Fruit fly (Drosophila melanogaster) whole organism, embryonic: Measurements from ENCODE around the gene CG11593.
A peak's percentile ranks its signal among the peaks of the same experiment; 100 is the strongest.

Source experiments
- Abd-B ChIP-seq: fragments of 200-800 bp; sonication (Bioruptor generic); optimal IDR thresholded peaks from 2 replicates; lab custom pipeline; 2018; ENCODE audit warnings: missing biosample characterization, mild to moderate bottlenecking, missing genetic modification characterization, moderate library complexity
- Awh ChIP-seq: fragments of 200-800 bp; sonication (Bioruptor generic); IDR thresholded peaks from 2 replicates; pipeline ENCODE4, ENCODE4 v1.3.6; 2022; ENCODE audit warnings: missing biosample characterization, missing genetic modification characterization
- B-H2 ChIP-seq: fragments of 200-800 bp; sonication (Bioruptor generic); optimal IDR thresholded peaks from 2 replicates; lab custom pipeline; 2018; ENCODE audit warnings: missing biosample characterization, mild to moderate bottlenecking, missing genetic modification characterization
- CG10979 ChIP-seq: fragments of 200-800 bp; sonication (Bioruptor generic); optimal IDR thresholded peaks from 2 replicates; lab custom pipeline; 2018; ENCODE audit warnings: missing biosample characterization, mild to moderate bottlenecking, missing genetic modification characterization, moderate library complexity
- CG11085 ChIP-seq: fragments of 200-800 bp; sonication (Bioruptor generic); IDR thresholded peaks from 2 replicates; pipeline ENCODE4 v1.3.6; 2022; ENCODE audit warnings: missing biosample characterization, missing genetic modification characterization
- CG13424 ChIP-seq: fragments of 200-800 bp; sonication (Bioruptor generic); optimal IDR thresholded peaks from 2 replicates; lab custom pipeline; 2019; ENCODE audit warnings: missing biosample characterization, mild to moderate bottlenecking, missing genetic modification characterization, moderate library complexity
- CG2202 ChIP-seq: fragments of 200-800 bp; sonication (Bioruptor generic); optimal IDR thresholded peaks from 2 replicates; lab custom pipeline; 2018; ENCODE audit warnings: missing biosample characterization, mild to moderate bottlenecking, missing genetic modification characterization
- CG3163 ChIP-seq: fragments of 200-800 bp; sonication (Bioruptor generic); optimal IDR thresholded peaks from 3 replicates; lab custom pipeline; 2016; ENCODE audit warnings: missing biosample characterization, missing genetic modification characterization
- CG32767 ChIP-seq: fragments of 200-800 bp; sonication (Bioruptor generic); IDR thresholded peaks from 2 replicates; pipeline ENCODE4 v1.3.6; 2022; ENCODE audit warnings: missing biosample characterization, missing genetic modification characterization
- CG34224 ChIP-seq: fragments of 200-800 bp; sonication (Bioruptor generic); IDR thresholded peaks from 3 replicates; pipeline ENCODE4 v1.3.6; 2022; ENCODE audit warnings: missing biosample characterization, missing genetic modification characterization; ENCODE audit not compliant: partially characterized antibody
- CG4730 ChIP-seq: fragments of 200-800 bp; sonication (Bioruptor generic); IDR thresholded peaks from 2 replicates; pipeline ENCODE4 v1.3.6; 2022; ENCODE audit warnings: missing biosample characterization, missing genetic modification characterization
- CG6254 ChIP-seq: fragments of 200-800 bp; sonication (Bioruptor generic); optimal IDR thresholded peaks from 3 replicates; lab custom pipeline; 2017; ENCODE audit warnings: mild to moderate bottlenecking, missing biosample characterization, missing genetic modification reagents, missing genetic modification characterization
- CG8924 ChIP-seq: fragments of 200-800 bp; optimal IDR thresholded peaks from 3 replicates; lab custom pipeline; 2019; ENCODE audit warnings: missing biosample characterization, mild to moderate bottlenecking, missing genetic modification characterization, moderate library complexity
- H2.0 ChIP-seq: fragments of 200-800 bp; sonication (Bioruptor generic); IDR thresholded peaks from 2 replicates; pipeline ENCODE4 v1.3.6; 2022; ENCODE audit warnings: missing biosample characterization, missing genetic modification characterization
- Hr78 ChIP-seq, 2 experiments: fragments of 200-800 bp in 1 of 2; fragments of >200 bp in 1 of 2; sonication (Bioruptor generic) in 1 of 2; optimal IDR thresholded peaks; 2 replicates each; lab custom pipeline; 2017 to 2019; ENCODE audit warnings: missing biosample characterization in 2 of 2, missing genetic modification characterization in 2 of 2, mild to moderate bottlenecking in 1 of 2, moderate library complexity in 1 of 2
- Nf-YC ChIP-seq: fragments of 200-800 bp; optimal IDR thresholded peaks from 3 replicates; lab custom pipeline; 2019; ENCODE audit warnings: missing biosample characterization, mild to moderate bottlenecking, missing genetic modification characterization, moderate library complexity
- Ptx1 ChIP-seq: fragments of 200-800 bp; sonication (Bioruptor generic); IDR thresholded peaks from 2 replicates; pipeline ENCODE4 v1.3.6; 2022; ENCODE audit warnings: missing biosample characterization, missing genetic modification characterization
- Xrp1 ChIP-seq: fragments of 200-800 bp; sonication (Bioruptor generic); IDR thresholded peaks from 2 replicates; pipeline ENCODE4 v1.3.6; 2022; ENCODE audit warnings: missing biosample characterization, missing genetic modification characterization
- YL-1 ChIP-seq: fragments of 200-800 bp; sonication (Bioruptor generic); optimal IDR thresholded peaks from 3 replicates; lab custom pipeline; 2017; ENCODE audit warnings: missing biosample characterization, mild to moderate bottlenecking, missing genetic modification characterization
- ase ChIP-seq: fragments of 200-800 bp; sonication (Bioruptor generic); IDR thresholded peaks from 3 replicates; pipeline ENCODE4 v1.3.6; 2022; ENCODE audit warnings: missing biosample characterization, missing genetic modification characterization
- br ChIP-seq: fragments of >200 bp; optimal IDR thresholded peaks from 2 replicates; lab custom pipeline; 2017
- bsh ChIP-seq, 2 experiments: fragments of 200-800 bp; sonication (Bioruptor generic); optimal IDR thresholded peaks; 2 replicates each; lab custom pipeline; 2017 to 2018; ENCODE audit warnings: mild to moderate bottlenecking in 2 of 2, missing biosample characterization in 2 of 2, missing genetic modification characterization in 2 of 2, moderate library complexity in 1 of 2
- croc ChIP-seq: fragments of 200-800 bp; sonication (Bioruptor generic); conservative IDR thresholded peaks from 3 replicates; pipeline ENCODE4 v1.3.6; 2022; ENCODE audit warnings: missing biosample characterization, missing genetic modification characterization
- fd96Cb ChIP-seq: fragments of 200-800 bp; sonication (Bioruptor generic); optimal IDR thresholded peaks from 2 replicates; lab custom pipeline; 2018; ENCODE audit warnings: missing biosample characterization, mild to moderate bottlenecking, missing genetic modification characterization, moderate library complexity
- grau ChIP-seq: fragments of 200-800 bp; optimal IDR thresholded peaks from 3 replicates; lab custom pipeline; 2019; ENCODE audit warnings: missing biosample characterization, mild to moderate bottlenecking, missing genetic modification characterization, moderate library complexity
- her ChIP-seq: fragments of 200-800 bp; sonication (Bioruptor generic); optimal IDR thresholded peaks from 2 replicates; lab custom pipeline; 2016; ENCODE audit warnings: missing biosample characterization, missing genetic modification characterization
- klu ChIP-seq: fragments of 200-800 bp; sonication (Bioruptor generic); IDR thresholded peaks from 2 replicates; pipeline ENCODE4 v1.3.6; 2022; ENCODE audit warnings: missing biosample characterization, missing genetic modification characterization
- pan ChIP-seq, 4 experiments: fragments of >200 bp in 3 of 4; fragments of 200-800 bp in 1 of 4; sonication (Bioruptor generic) in 1 of 4; optimal IDR thresholded peaks in 3 of 4; IDR thresholded peaks in 1 of 4; 2 replicates each; pipeline versions ENCODE4 v1.3.6 to Lab custom; 2017 to 2022; ENCODE audit warnings: missing biosample characterization in 2 of 4, missing genetic modification characterization in 2 of 4, mixed read lengths in 1 of 4
- pfk ChIP-seq: fragments of 200-800 bp; sonication (Bioruptor generic); optimal IDR thresholded peaks from 2 replicates; lab custom pipeline; 2018; ENCODE audit warnings: missing biosample characterization, mild to moderate bottlenecking, missing genetic modification characterization, moderate library complexity
- pho ChIP-seq: fragments of 200-800 bp; sonication (Bioruptor generic); optimal IDR thresholded peaks from 2 replicates; lab custom pipeline; 2016; ENCODE audit warnings: missing biosample characterization, missing genetic modification characterization
- psq ChIP-seq: fragments of 200-800 bp; sonication (Bioruptor generic); optimal IDR thresholded peaks from 2 replicates; lab custom pipeline; 2017; ENCODE audit warnings: missing biosample characterization, missing genetic modification characterization
- ranshi ChIP-seq: fragments of 200-800 bp; sonication (Bioruptor generic); IDR thresholded peaks from 2 replicates; pipeline ENCODE4 v1.3.6; 2022; ENCODE audit warnings: missing biosample characterization, missing genetic modification characterization
- rib ChIP-seq: fragments of 200-800 bp; sonication (Bioruptor generic); IDR thresholded peaks from 2 replicates; pipeline ENCODE4 v1.3.6; 2022; ENCODE audit warnings: missing biosample characterization, missing genetic modification characterization
- row ChIP-seq: fragments of 200-800 bp; sonication (Bioruptor generic); IDR thresholded peaks from 3 replicates; pipeline ENCODE4 v1.3.6; 2022; ENCODE audit warnings: missing biosample characterization, missing genetic modification characterization
- sens-2 ChIP-seq: fragments of 200-800 bp; sonication (Bioruptor generic); IDR thresholded peaks from 2 replicates; pipeline ENCODE4 v1.3.6; 2022; ENCODE audit warnings: missing biosample characterization, missing genetic modification characterization
- slou ChIP-seq: fragments of 200-800 bp; sonication (Bioruptor generic); optimal IDR thresholded peaks from 3 replicates; lab custom pipeline; 2016; ENCODE audit warnings: missing biosample characterization, missing genetic modification characterization
- sna ChIP-seq: fragments of 200-800 bp; sonication (Bioruptor generic); IDR thresholded peaks from 2 replicates; pipeline ENCODE4 v1.3.6; 2022; ENCODE audit warnings: missing biosample characterization, missing genetic modification characterization; ENCODE audit not compliant: partially characterized antibody
- sug ChIP-seq: fragments of 200-800 bp; optimal IDR thresholded peaks from 2 replicates; lab custom pipeline; 2019; ENCODE audit warnings: missing biosample characterization, mild to moderate bottlenecking, missing genetic modification characterization, moderate library complexity
- ttk ChIP-seq: fragments of 200-800 bp; sonication (Bioruptor generic); IDR thresholded peaks from 2 replicates; pipeline ENCODE4 v2.1.2; 2022; ENCODE audit warnings: missing biosample characterization, missing genetic modification characterization
- tx ChIP-seq: fragments of 200-800 bp; sonication (Bioruptor generic); optimal IDR thresholded peaks from 2 replicates; lab custom pipeline; 2016; ENCODE audit warnings: missing biosample characterization, missing genetic modification characterization
- zen ChIP-seq: fragments of 200-800 bp; sonication (Bioruptor generic); optimal IDR thresholded peaks from 3 replicates; lab custom pipeline; 2018; ENCODE audit warnings: missing biosample characterization, mild to moderate bottlenecking, missing genetic modification characterization, moderate library complexity

CG11593 gene

dm6 chr3L:4044497-4044896 is 4.2 kb upstream of the CG11593 start (continued):
- no peak for TF ChIP-seq zen (tag; lab: Kevin White, UChicago)
- no peak for TF ChIP-seq slou (GFP tag; lab: Kevin White, UChicago)
- 0 out of 3 replicates have a peak, but pooled peaks have one; percentile 9 for TF ChIP-seq row (GFP tag; lab: Robert Waterston, UW)
- no peak for TF ChIP-seq klu
- TF ChIP-seq ranshi (GFP tag; lab: Robert Waterston, UW) = no peak
- 0 out of 2 replicates have a peak, but pooled peaks have one; percentile 17 for TF ChIP-seq Xrp1
- no peak for TF ChIP-seq sens-2 (GFP tag; lab: Robert Waterston, UW)
- no peak for TF ChIP-seq Hr78 (GFP tag; optimal IDR thresholded peaks at IDR 0.05; lab: Kevin White, UChicago)
- no peak for TF ChIP-seq bsh (GFP tag; optimal IDR thresholded peaks at IDR 0.05; lab: Kevin White, UChicago)
- no peak for TF ChIP-seq CG6254 (GFP tag; lab: Kevin White, UChicago)
- TF ChIP-seq CG8924 = peak; percentile 7
- TF ChIP-seq psq (GFP tag; lab: Kevin White, UChicago) = no peak
- TF ChIP-seq sna = no peak
- TF ChIP-seq YL-1 (GFP tag; lab: Kevin White, UChicago) = no peak
- no peak for TF ChIP-seq croc (GFP tag; lab: Robert Waterston, UW)
- TF ChIP-seq CG34224 = no peak
- TF ChIP-seq tx (GFP tag; lab: Kevin White, UChicago) = no peak
- no peak for TF ChIP-seq Abd-B (GFP tag; lab: Kevin White, UChicago)
- no peak for TF ChIP-seq br (lab: Kevin White, UChicago)
- TF ChIP-seq CG13424 (tag; lab: Kevin White, UChicago) = peak; percentile 7
- no peak for TF ChIP-seq fd96Cb
- TF ChIP-seq ase (GFP tag; lab: Robert Waterston, UW) = peak; percentile 48; the same call in 1 of the 3 replicates
- TF ChIP-seq ttk (GFP tag; lab: Robert Waterston, UW) = no peak
- no peak for TF ChIP-seq H2.0
- no peak for TF ChIP-seq Awh (GFP tag; lab: Robert Waterston, UW)
- no peak for TF ChIP-seq rib (GFP tag; lab: Robert Waterston, UW)
- TF ChIP-seq Ptx1 (GFP tag; lab: Robert Waterston, UW) = peak; percentile 36; the same call in 1 of the 2 replicates
- TF ChIP-seq Nf-YC = no peak
- no peak for TF ChIP-seq pho (GFP tag; lab: Kevin White, UChicago)
- no peak for TF ChIP-seq her (GFP tag; lab: Kevin White, UChicago)
- TF ChIP-seq CG4730 (GFP tag; lab: Robert Waterston, UW) = no peak
- TF ChIP-seq CG3163 = no peak
- TF ChIP-seq sug = no peak
- no peak for TF ChIP-seq CG32767 (GFP tag; lab: Robert Waterston, UW)
- TF ChIP-seq CG10979 (tag; lab: Kevin White, UChicago) = no peak
- TF ChIP-seq B-H2 (GFP tag; lab: Kevin White, UChicago) = no peak
- no peak for TF ChIP-seq pfk (GFP tag; lab: Kevin White, UChicago)
- TF ChIP-seq CG2202 = no peak
- peak; percentile 18 for TF ChIP-seq grau
- no peak for TF ChIP-seq pan (optimal IDR thresholded peaks at IDR 0.05; lab: Kevin White, UChicago)
- TF ChIP-seq pan (GFP tag; optimal IDR thresholded peaks at IDR 0.05 in 1 of 2, IDR thresholded peaks at IDR 0.05 in 1 of 2) = peak in 1 of 2 experiments; percentile 55
- TF ChIP-seq, all 482 proteins: peak for 32

dm6 chr3L:4035499-4035898 is 4.8 kb downstream of the CG11593 start, which contains the start of gene Gr64f:
Gene Gr64f (plus strand): TSS chr3L:4035799.
- no peak for TF ChIP-seq CG11085 (GFP tag; lab: Robert Waterston, UW)
- peak; percentile 21 for TF ChIP-seq zen (tag; lab: Kevin White, UChicago)
